Worm (Caenorhabditis elegans) whole organism, mixed stage, embryonic: ENCODE measurements around the gene F35B3.4.

Source experiments
- M03D4.4 ChIP-seq: sonication (generic microtip); optimal IDR thresholded peaks from 2 replicates; lab custom pipeline; 2017; ENCODE audit warnings: mild to moderate bottlenecking, missing genetic modification characterization, missing compliant biosample characterization
- bed-3 ChIP-seq: fragments of 200-800 bp; sonication (Bioruptor generic); optimal IDR thresholded peaks from 3 replicates; lab custom pipeline; 2018; ENCODE audit warnings: mild to moderate bottlenecking, missing genetic modification characterization, moderate library complexity, missing compliant biosample characterization
- blmp-1 ChIP-seq: fragments of 150-350 bp; optimal IDR thresholded peaks from 2 replicates; lab custom pipeline; 2014; ENCODE audit warnings: missing biosample characterization, missing genetic modification characterization
- ceh-39 ChIP-seq: fragments of 150-350 bp; optimal IDR thresholded peaks from 2 replicates; lab custom pipeline; 2014; ENCODE audit warnings: missing biosample characterization, missing genetic modification characterization
- ceh-43 ChIP-seq: fragments of 200-800 bp; sonication (Bioruptor generic); optimal IDR thresholded peaks from 2 replicates; lab custom pipeline; 2018; ENCODE audit warnings: mild to moderate bottlenecking, missing genetic modification characterization, moderate library complexity, missing compliant biosample characterization
- ceh-83 ChIP-seq: fragments of 200-800 bp; sonication (Bioruptor generic); optimal IDR thresholded peaks from 2 replicates; lab custom pipeline; 2018; ENCODE audit warnings: mild to moderate bottlenecking, missing genetic modification characterization, missing compliant biosample characterization
- ces-1 ChIP-seq: fragments of 150-350 bp; optimal IDR thresholded peaks from 2 replicates; lab custom pipeline; 2014; ENCODE audit warnings: missing biosample characterization, missing genetic modification reagents, missing genetic modification characterization
- cnd-1 ChIP-seq: fragments of 200-800 bp; sonication (Bioruptor generic); optimal IDR thresholded peaks from 2 replicates; lab custom pipeline; 2018; ENCODE audit warnings: mild to moderate bottlenecking, missing genetic modification characterization, missing compliant biosample characterization
- drap-1 ChIP-seq: fragments of 200-800 bp; sonication (Bioruptor generic); optimal IDR thresholded peaks from 3 replicates; lab custom pipeline; 2018; ENCODE audit warnings: mild to moderate bottlenecking, missing genetic modification characterization, missing compliant biosample characterization
- elt-1 ChIP-seq: sonication (generic microtip); optimal IDR thresholded peaks from 2 replicates; lab custom pipeline; 2017; ENCODE audit warnings: missing genetic modification characterization, mild to moderate bottlenecking, missing compliant biosample characterization, antibody characterized with exemption, moderate library complexity, borderline replicate concordance; ENCODE audit not compliant: insufficient read depth
- elt-3 ChIP-seq: fragments of 150-350 bp; optimal IDR thresholded peaks from 2 replicates; lab custom pipeline; 2014; ENCODE audit warnings: missing biosample characterization, missing genetic modification characterization
- flh-1 ChIP-seq: fragments of 200-800 bp; sonication (Bioruptor generic); optimal IDR thresholded peaks from 2 replicates; lab custom pipeline; 2018; ENCODE audit warnings: mild to moderate bottlenecking, missing genetic modification characterization, moderate library complexity, missing compliant biosample characterization
- ham-2 ChIP-seq: fragments of 200-800 bp; sonication (Bioruptor generic); optimal IDR thresholded peaks from 2 replicates; lab custom pipeline; 2018; ENCODE audit warnings: mild to moderate bottlenecking, missing genetic modification characterization, missing compliant biosample characterization
- hlh-1 ChIP-seq: fragments of 150-350 bp; optimal IDR thresholded peaks from 2 replicates; lab custom pipeline; 2014; ENCODE audit warnings: missing biosample characterization, missing genetic modification reagents, missing genetic modification characterization
- lin-13 ChIP-seq: fragments of 150-350 bp; optimal IDR thresholded peaks from 2 replicates; lab custom pipeline; 2014; ENCODE audit warnings: missing biosample characterization, missing genetic modification characterization
- lin-32 ChIP-seq: fragments of 200-800 bp; sonication (Bioruptor generic); optimal IDR thresholded peaks from 2 replicates; lab custom pipeline; 2018; ENCODE audit warnings: mild to moderate bottlenecking, missing genetic modification characterization, missing compliant biosample characterization
- lsy-2 ChIP-seq: fragments of 150-350 bp; optimal IDR thresholded peaks from 2 replicates; lab custom pipeline; 2014; ENCODE audit warnings: missing biosample characterization, missing genetic modification characterization
- mab-5 ChIP-seq: fragments of 150-350 bp; optimal IDR thresholded peaks from 2 replicates; lab custom pipeline; 2014; ENCODE audit warnings: missing biosample characterization, missing genetic modification characterization
- mep-1 ChIP-seq: fragments of 150-350 bp; optimal IDR thresholded peaks from 2 replicates; lab custom pipeline; 2017; ENCODE audit warnings: missing biosample characterization, missing genetic modification reagents, missing genetic modification characterization, inconsistent platforms
- mls-2 ChIP-seq: sonication (generic microtip); optimal IDR thresholded peaks from 2 replicates; lab custom pipeline; 2016; ENCODE audit warnings: mild to moderate bottlenecking, missing genetic modification characterization, moderate library complexity, missing compliant biosample characterization
- nhr-12 ChIP-seq: fragments of 150-350 bp; optimal IDR thresholded peaks from 2 replicates; lab custom pipeline; 2014; ENCODE audit warnings: missing biosample characterization, missing genetic modification characterization
- nhr-2 ChIP-seq: fragments of 150-350 bp; optimal IDR thresholded peaks from 2 replicates; lab custom pipeline; 2014; ENCODE audit warnings: missing biosample characterization, missing genetic modification characterization
- nhr-237 ChIP-seq: fragments of 150-350 bp; optimal IDR thresholded peaks from 2 replicates; lab custom pipeline; 2014; ENCODE audit warnings: missing biosample characterization, missing genetic modification characterization
- nhr-28 ChIP-seq: fragments of 150-350 bp; optimal IDR thresholded peaks from 2 replicates; lab custom pipeline; 2014; ENCODE audit warnings: missing biosample characterization, missing genetic modification characterization
- pha-4 ChIP-seq: fragments of 150-350 bp; optimal IDR thresholded peaks from 2 replicates; lab custom pipeline; 2018; ENCODE audit warnings: missing biosample characterization, missing genetic modification reagents, missing genetic modification characterization
- sem-2 ChIP-seq: fragments of 200-800 bp; sonication (Bioruptor generic); optimal IDR thresholded peaks from 2 replicates; lab custom pipeline; 2018; ENCODE audit warnings: mild to moderate bottlenecking, missing genetic modification characterization, missing compliant biosample characterization
- snpc-4 ChIP-seq: fragments of 150-350 bp; optimal IDR thresholded peaks from 2 replicates; lab custom pipeline; 2014; ENCODE audit warnings: missing biosample characterization, missing genetic modification characterization
- sptf-1 ChIP-seq: sonication (generic microtip); optimal IDR thresholded peaks from 2 replicates; lab custom pipeline; 2017; ENCODE audit warnings: mild to moderate bottlenecking, missing genetic modification characterization, moderate library complexity, missing compliant biosample characterization
- tbx-8 ChIP-seq: fragments of 200-800 bp; sonication (Bioruptor generic); optimal IDR thresholded peaks from 2 replicates; lab custom pipeline; 2018; ENCODE audit warnings: mild to moderate bottlenecking, missing genetic modification characterization, moderate library complexity, missing compliant biosample characterization
- unc-120 ChIP-seq: sonication (generic microtip); optimal IDR thresholded peaks from 2 replicates; lab custom pipeline; 2017; ENCODE audit warnings: missing genetic modification characterization, missing compliant biosample characterization; ENCODE audit not compliant: poor library complexity, severe bottlenecking
- unc-39 ChIP-seq: fragments of 150-350 bp; optimal IDR thresholded peaks from 2 replicates; lab custom pipeline; 2014; ENCODE audit warnings: missing biosample characterization, missing genetic modification characterization
- unc-62 ChIP-seq: fragments of 150-350 bp; optimal IDR thresholded peaks from 2 replicates; lab custom pipeline; 2014; ENCODE audit warnings: missing biosample characterization, missing genetic modification reagents, missing genetic modification characterization
- zip-8 ChIP-seq: fragments of 150-350 bp; optimal IDR thresholded peaks from 2 replicates; lab custom pipeline; 2014; ENCODE audit warnings: missing biosample characterization, missing genetic modification characterization
- ztf-11 ChIP-seq: fragments of 150-350 bp; optimal IDR thresholded peaks from 2 replicates; lab custom pipeline; 2014; ENCODE audit warnings: missing biosample characterization, missing genetic modification characterization

Gene F35B3.4

ce11 chrX:16995149-16995885 lies 25.4 kb downstream of the F35B3.4 start:
- no peak for TF ChIP-seq blmp-1 (tag; lab: Kevin White, UChicago)
- TF ChIP-seq flh-1, result no peak
- no peak for TF ChIP-seq mep-1 (tag; lab: Kevin White, UChicago)
- TF ChIP-seq ceh-43, result no peak
- TF ChIP-seq ham-2, result no peak
- TF ChIP-seq nhr-2 (tag; lab: Kevin White, UChicago), result no peak
- TF ChIP-seq zip-8 (tag; lab: Kevin White, UChicago), result no peak
- no peak for TF ChIP-seq sem-2
- no peak for TF ChIP-seq tbx-8 (GFP tag; lab: Kevin White, UChicago)
- no peak for TF ChIP-seq drap-1 (GFP tag; lab: Kevin White, UChicago)
- no peak for TF ChIP-seq ces-1 (GFP tag; lab: Kevin White, UChicago)

- TF ChIP-seq ces-1 (GFP tag; lab: Kevin White, UChicago) (peak; percentile 51), mab-5 (tag; lab: Kevin White, UChicago) (no peak)
These were observed 26.3 kb downstream of the F35B3.4 start for ce11 chrX:16994417-16994816.

- TF ChIP-seq drap-1 (GFP tag; lab: Kevin White, UChicago), result no peak
- TF ChIP-seq tbx-8 (GFP tag; lab: Kevin White, UChicago), result no peak
- no peak for TF ChIP-seq lin-13
- TF ChIP-seq bed-3 (GFP tag; lab: Kevin White, UChicago), result no peak
- no peak for TF ChIP-seq ceh-43
- TF ChIP-seq ces-1 (GFP tag; lab: Kevin White, UChicago), result no peak
- no peak for TF ChIP-seq unc-62 (GFP tag; lab: Kevin White, UChicago)
- TF ChIP-seq blmp-1 (tag; lab: Kevin White, UChicago), result no peak
- TF ChIP-seq nhr-28 (tag; lab: Kevin White, UChicago), result no peak
- no peak for TF ChIP-seq ztf-11 (tag; lab: Kevin White, UChicago)
- TF ChIP-seq flh-1, result no peak
- TF ChIP-seq pha-4 (tag; lab: Kevin White, UChicago), result no peak
- TF ChIP-seq sptf-1, result no peak
- TF ChIP-seq nhr-237 (tag; lab: Kevin White, UChicago), result no peak
- no peak for TF ChIP-seq mls-2 (tag; lab: Kevin White, UChicago)
- TF ChIP-seq lsy-2 (tag; lab: Kevin White, UChicago), result no peak
- TF ChIP-seq mab-5 (tag; lab: Kevin White, UChicago), result no peak
These were observed 27.2 kb downstream of the F35B3.4 start for ce11 chrX:16993524-16993923.

ce11 chrX:16991437-16991836 lies 29.3 kb downstream of the F35B3.4 start:
- TF ChIP-seq nhr-237 (tag; lab: Kevin White, UChicago) (peak; percentile 10), ces-1 (GFP tag; lab: Kevin White, UChicago) (peak; percentile 100), snpc-4 (tag; lab: Kevin White, UChicago) (no peak), sptf-1 (no peak)

ce11 chrX:16988367-16988766 lies 32.4 kb downstream of the F35B3.4 start:
- TF ChIP-seq ceh-39 (tag; lab: Kevin White, UChicago) (no peak), lsy-2 (tag; lab: Kevin White, UChicago) (no peak), ztf-11 (tag; lab: Kevin White, UChicago) (no peak), ces-1 (GFP tag; lab: Kevin White, UChicago) (no peak), ham-2 (no peak), nhr-237 (tag; lab: Kevin White, UChicago) (no peak), cnd-1 (tag; lab: Kevin White, UChicago) (peak; percentile 54), unc-120 (tag; lab: Kevin White, UChicago) (no peak), tbx-8 (GFP tag; lab: Kevin White, UChicago) (no peak), lin-32 (GFP tag; lab: Kevin White, UChicago) (peak; percentile 69), hlh-1 (tag; lab: Kevin White, UChicago) (no peak), mep-1 (tag; lab: Kevin White, UChicago) (no peak), lin-13 (no peak), drap-1 (GFP tag; lab: Kevin White, UChicago) (no peak), elt-1 (tag; lab: Kevin White, UChicago) (no peak), nhr-12 (tag; lab: Kevin White, UChicago) (no peak), mab-5 (tag; lab: Kevin White, UChicago) (no peak), unc-62 (GFP tag; lab: Kevin White, UChicago) (peak; percentile 34), snpc-4 (tag; lab: Kevin White, UChicago) (no peak), nhr-28 (tag; lab: Kevin White, UChicago) (no peak), unc-39 (tag; lab: Kevin White, UChicago) (no peak), ceh-83 (GFP tag; lab: Kevin White, UChicago) (no peak), blmp-1 (tag; lab: Kevin White, UChicago) (no peak), nhr-2 (tag; lab: Kevin White, UChicago) (peak; percentile 2), bed-3 (GFP tag; lab: Kevin White, UChicago) (no peak), M03D4.4 (tag; lab: Kevin White, UChicago) (no peak), elt-3 (no peak), sptf-1 (no peak), sem-2 (no peak)
